Fruit fly (Drosophila melanogaster) whole organism, wandering third instar larva: ENCODE results near the gene Fit1.

Experiments
- Jra ChIP-seq: sonication (Bioruptor generic); optimal IDR thresholded peaks from 2 replicates; lab custom pipeline; 2016; ENCODE audit warnings: missing biosample characterization, missing genetic modification characterization
- Myc ChIP-seq: fragments of >200 bp; optimal IDR thresholded peaks from 2 replicates; lab custom pipeline; 2017
- OdsH ChIP-seq: fragments of 200-800 bp; sonication (Bioruptor generic); optimal IDR thresholded peaks from 2 replicates; lab custom pipeline; 2016; ENCODE audit warnings: missing biosample characterization, mild to moderate bottlenecking, missing genetic modification characterization
- Vsx2 ChIP-seq: fragments of 200-300, 225-300 bp; sonication (Bioruptor generic); optimal IDR thresholded peaks from 2 replicates; lab custom pipeline; 2018; ENCODE audit warnings: missing biosample characterization, missing genetic modification characterization; ENCODE audit not compliant: partially characterized antibody
- brk ChIP-seq: fragments of 200-800 bp; sonication (Bioruptor generic); optimal IDR thresholded peaks from 2 replicates; lab custom pipeline; 2016; ENCODE audit warnings: missing biosample characterization, mild to moderate bottlenecking, missing genetic modification characterization
- h ChIP-seq: fragments of 200-800 bp; sonication (Bioruptor generic); optimal IDR thresholded peaks from 3 replicates; lab custom pipeline; 2016; ENCODE audit warnings: missing biosample characterization, mild to moderate bottlenecking, missing genetic modification characterization
- lola ChIP-seq: fragments of >200 bp; optimal IDR thresholded peaks from 2 replicates; lab custom pipeline; 2017; ENCODE audit warnings: missing biosample characterization, missing genetic modification characterization
- psq ChIP-seq: fragments of 200-800 bp; sonication (Bioruptor generic); optimal IDR thresholded peaks from 3 replicates; lab custom pipeline; 2017; ENCODE audit warnings: missing biosample characterization, mild to moderate bottlenecking, missing genetic modification characterization, moderate library complexity
- sage ChIP-seq: fragments of 200-800 bp; sonication (Bioruptor generic); optimal IDR thresholded peaks from 2 replicates; lab custom pipeline; 2016; ENCODE audit warnings: missing biosample characterization, mild to moderate bottlenecking, missing genetic modification characterization

DNA sequence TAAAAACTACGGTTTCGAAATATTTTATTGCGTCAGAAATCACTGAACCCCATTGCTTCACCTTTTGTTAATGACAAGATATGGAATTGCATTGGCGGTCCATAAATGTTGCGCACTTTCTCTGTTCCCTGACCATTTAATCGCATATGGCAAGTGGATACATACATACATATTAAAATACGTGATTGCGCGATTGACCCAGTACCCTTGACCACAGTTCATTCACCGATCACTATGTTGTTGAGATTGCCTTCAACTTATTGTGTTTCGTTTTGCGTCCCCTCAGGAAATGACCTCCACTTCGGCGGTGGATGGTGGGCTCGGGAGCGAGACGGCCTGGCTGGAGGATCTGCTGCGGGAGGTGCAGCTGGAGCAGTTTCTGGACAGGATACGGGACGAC, 6.8 kb downstream of the Fit1 start:
- TF ChIP-seq Vsx2 (GFP tag; lab: Kevin White, UChicago), result no peak
- TF ChIP-seq lola (GFP tag; lab: Kevin White, UChicago), result no peak
- no peak for TF ChIP-seq h (GFP tag; lab: Kevin White, UChicago)
- TF ChIP-seq OdsH (GFP tag; lab: Kevin White, UChicago), result no peak
- no peak for TF ChIP-seq sage (GFP tag; lab: Kevin White, UChicago)
- TF ChIP-seq Jra (GFP tag; lab: Kevin White, UChicago), result no peak
- TF ChIP-seq Myc (lab: Kevin White, UChicago), result no peak
- no peak for TF ChIP-seq psq
- TF ChIP-seq brk (GFP tag; lab: Kevin White, UChicago), result no peak
